Worm (Caenorhabditis elegans): ENCODE data around the gene M04D8.4.

- TF ChIP-seq nhr-12 (tag; optimal IDR thresholded peaks at IDR 0.05) (no peak), daf-12 (tag; optimal IDR thresholded peaks at IDR 0.05) (no peak), ZK546.5 (tag; optimal IDR thresholded peaks at IDR 0.05) (no peak), egl-27 (tag; optimal IDR thresholded peaks at IDR 0.05) (no peak), elt-1 (tag; optimal IDR thresholded peaks at IDR 0.05) (no peak), pqm-1 (tag; optimal IDR thresholded peaks at IDR 0.05) (no peak), nhr-237 (tag; optimal IDR thresholded peaks at IDR 0.05) (no peak)
Measured at ce11 chrIII:10060573-10060972, 30.1 kb upstream of the M04D8.4 start, which contains the start of gene T16G12.13.
